Fruit fly (Drosophila melanogaster): ENCODE data around the gene CG8565.

Gene CG8565

DNA sequence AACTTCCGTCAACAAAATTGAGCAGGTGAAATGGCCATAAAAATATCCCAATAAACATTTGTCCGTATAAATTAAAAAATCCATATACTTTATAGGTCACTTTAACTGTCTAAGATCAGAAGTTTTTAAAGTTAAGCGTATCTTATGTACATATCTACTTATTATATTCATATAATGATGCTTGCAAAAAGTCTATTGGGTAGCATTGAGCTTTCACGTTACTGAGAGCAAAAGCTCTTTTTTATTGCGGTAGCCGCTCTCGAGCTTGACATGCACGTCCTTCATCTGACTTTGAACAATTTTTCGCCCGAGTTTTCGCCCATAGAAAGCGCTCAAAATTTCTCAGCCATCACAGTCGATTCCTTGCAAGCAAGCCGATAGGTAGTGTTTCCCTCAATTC lies 30.2 kb downstream of the CG8565 start, which contains the start of gene Gapdh2 (continued):
- TF ChIP-seq so (GFP tag; IDR thresholded peaks at IDR 0.05), result peak; percentile 100
- TF ChIP-seq hkb (optimal IDR thresholded peaks at IDR 0.05), result no peak
- TF ChIP-seq hkb (GFP tag; IDR thresholded peaks at IDR 0.05), result peak; percentile 100
- TF ChIP-seq tap (tag; optimal IDR thresholded peaks at IDR 0.05), result peak; percentile 100
- peak; percentile 82 for TF ChIP-seq CG7745 (tag; optimal IDR thresholded peaks at IDR 0.05)
- TF ChIP-seq CG12219 (GFP tag; optimal IDR thresholded peaks at IDR 0.05), result peak; percentile 100
- peak; percentile 96 for TF ChIP-seq croc (GFP tag; conservative IDR thresholded peaks at IDR 0.05)
- TF ChIP-seq bigmax (GFP tag; optimal IDR thresholded peaks at IDR 0.05), result peak; percentile 82
- TF ChIP-seq CG6765 (GFP tag; optimal IDR thresholded peaks at IDR 0.05), result peak; percentile 100
- TF ChIP-seq Ssrp (tag; optimal IDR thresholded peaks at IDR 0.05), result peak; percentile 97
- peak; percentile 92 for TF ChIP-seq CG10565 (GFP tag; optimal IDR thresholded peaks at IDR 0.05)
- TF ChIP-seq cad (GFP tag; optimal IDR thresholded peaks at IDR 0.05), result no peak
- TF ChIP-seq Sox100B (GFP tag; optimal IDR thresholded peaks at IDR 0.05), result peak; percentile 99
- TF ChIP-seq BEAF-32 (GFP tag; optimal IDR thresholded peaks at IDR 0.05), result peak; percentile 38
- peak; percentile 100 for TF ChIP-seq CG12299 (tag; optimal IDR thresholded peaks at IDR 0.05)
- TF ChIP-seq ind (GFP tag; optimal IDR thresholded peaks at IDR 0.05), result peak; percentile 98
- TF ChIP-seq ttk (GFP tag; IDR thresholded peaks at IDR 0.05), result peak; percentile 98
- peak; percentile 97 for TF ChIP-seq phol (tag; optimal IDR thresholded peaks at IDR 0.05)
- TF ChIP-seq fu2 (GFP tag; optimal IDR thresholded peaks at IDR 0.05), result peak; percentile 94
- TF ChIP-seq sqz (GFP tag; optimal IDR thresholded peaks at IDR 0.05), result peak; percentile 99
- no peak for TF ChIP-seq inv (GFP tag; IDR thresholded peaks at IDR 0.05; ENCODE audit: partially characterized antibody)
- TF ChIP-seq CG17612 (GFP tag; IDR thresholded peaks at IDR 0.05), result peak; percentile 98
- TF ChIP-seq CG1832 (GFP tag; optimal IDR thresholded peaks at IDR 0.05), result no peak
- TF ChIP-seq CG9876 (GFP tag; optimal IDR thresholded peaks at IDR 0.05), result peak; percentile 78
- peak; percentile 95 for TF ChIP-seq CG16863 (GFP tag; optimal IDR thresholded peaks at IDR 0.05)
- peak; percentile 99 for TF ChIP-seq bowl (GFP tag; IDR thresholded peaks at IDR 0.05)
- peak; percentile 98 for TF ChIP-seq CG1602 (GFP tag; optimal IDR thresholded peaks at IDR 0.05)
- TF ChIP-seq Dad (GFP tag; optimal IDR thresholded peaks at IDR 0.05), result peak; percentile 98
- TF ChIP-seq CG12942 (GFP tag; optimal IDR thresholded peaks at IDR 0.05), result peak; percentile 97
- peak; percentile 99 for TF ChIP-seq az2 (GFP tag; optimal IDR thresholded peaks at IDR 0.05)
- TF ChIP-seq slbo (GFP tag; IDR thresholded peaks at IDR 0.05), result peak; percentile 99
- peak; percentile 99 for TF ChIP-seq nerfin-1 (tag; optimal IDR thresholded peaks at IDR 0.05)
- TF ChIP-seq ems (GFP tag; optimal IDR thresholded peaks at IDR 0.05), result peak; percentile 98
- TF ChIP-seq CG7357 (GFP tag; IDR thresholded peaks at IDR 0.05), result peak; percentile 94
- no peak; the same call in 1 of the 2 replicates for TF ChIP-seq dati (GFP tag; IDR thresholded peaks at IDR 0.05)
- TF ChIP-seq kni (GFP tag; optimal IDR thresholded peaks at IDR 0.05), result peak; percentile 99
- TF ChIP-seq CG17912 (GFP tag; optimal IDR thresholded peaks at IDR 0.05), result peak; percentile 100
- TF ChIP-seq ATbp (GFP tag; optimal IDR thresholded peaks at IDR 0.05), result peak; percentile 100
- peak; percentile 92 for TF ChIP-seq Nf-YB (GFP tag; optimal IDR thresholded peaks at IDR 0.05)
- TF ChIP-seq gce (GFP tag; IDR thresholded peaks at IDR 0.05), result no peak; the same call in none of the 3 replicates
- peak; percentile 68 for TF ChIP-seq HmgD (GFP tag; optimal IDR thresholded peaks at IDR 0.05)
- TF ChIP-seq trh (GFP tag; optimal IDR thresholded peaks at IDR 0.05), result peak; percentile 96
- no peak; the same call in 1 of the 2 replicates for TF ChIP-seq bbx (GFP tag; IDR thresholded peaks at IDR 0.05; ENCODE audit: partially characterized antibody)
- TF ChIP-seq CG1529 (GFP tag; optimal IDR thresholded peaks at IDR 0.05), result peak; percentile 98
- peak; percentile 100 for TF ChIP-seq salm (tag; optimal IDR thresholded peaks at IDR 0.05)
- TF ChIP-seq CG16815 (GFP tag; optimal IDR thresholded peaks at IDR 0.05), result peak; percentile 81
- TF ChIP-seq Mad (GFP tag; optimal IDR thresholded peaks at IDR 0.05), result peak; percentile 97
- no peak for TF ChIP-seq Doc3 (GFP tag; IDR thresholded peaks at IDR 0.05; ENCODE audit: partially characterized antibody)
- peak; percentile 96 for TF ChIP-seq dimm (GFP tag; IDR thresholded peaks at IDR 0.05)
- TF ChIP-seq twi (tag; optimal IDR thresholded peaks at IDR 0.05), result peak; percentile 96
- peak; percentile 94 for TF ChIP-seq emc (GFP tag; optimal IDR thresholded peaks at IDR 0.05)

Measured in whole organism, embryonic.